Fruit fly (Drosophila melanogaster): Measurements from ENCODE around the gene Mur29B.

The Mur29B gene

dm6 chr2L:8382646-8383045 is 30.7 kb downstream of the Mur29B start, which contains the start of the genes CG13392 and Rcd4 (continued):
- TF ChIP-seq Atf-2 (GFP tag; optimal IDR thresholded peaks at IDR 0.05) (peak; percentile 31), Hmx (GFP tag; optimal IDR thresholded peaks at IDR 0.05) (no peak), sc (optimal IDR thresholded peaks at IDR 0.05) (no peak), sc (GFP tag; optimal IDR thresholded peaks at IDR 0.05) (no peak), Tbp (GFP tag; optimal IDR thresholded peaks at IDR 0.05) (no peak), pfk (GFP tag; optimal IDR thresholded peaks at IDR 0.05) (no peak), pum (GFP tag; optimal IDR thresholded peaks at IDR 0.05) (peak; percentile 61), gsb-n (tag; optimal IDR thresholded peaks at IDR 0.05) (peak; percentile 21), psq (GFP tag; optimal IDR thresholded peaks at IDR 0.05) (peak; percentile 9), CG3163 (GFP tag; optimal IDR thresholded peaks at IDR 0.05) (peak; percentile 64), jing (GFP tag; optimal IDR thresholded peaks at IDR 0.05) (no peak), CG18476 (GFP tag; optimal IDR thresholded peaks at IDR 0.05) (peak; percentile 28), CG17912 (GFP tag; optimal IDR thresholded peaks at IDR 0.05) (no peak), Abd-B (GFP tag; optimal IDR thresholded peaks at IDR 0.05) (no peak), scrt (GFP tag; optimal IDR thresholded peaks at IDR 0.05) (peak; percentile 41), Antp (GFP tag; optimal IDR thresholded peaks at IDR 0.05) (peak; percentile 85), CG7928 (GFP tag; optimal IDR thresholded peaks at IDR 0.05) (peak; percentile 25), Nf-YA (GFP tag; IDR thresholded peaks at IDR 0.05) (no peak), HLH3B (GFP tag; IDR thresholded peaks at IDR 0.05) (peak; percentile 48; the same call in 1 of the 2 replicates), E2f1 (GFP tag; IDR thresholded peaks at IDR 0.05) (peak; percentile 33; the same call in 1 of the 2 replicates), CG6765 (GFP tag; optimal IDR thresholded peaks at IDR 0.05) (peak; percentile 32), CG9437 (GFP tag; optimal IDR thresholded peaks at IDR 0.05) (peak; percentile 34), CG4282 (GFP tag; optimal IDR thresholded peaks at IDR 0.05) (peak; percentile 79), CG17829 (tag; optimal IDR thresholded peaks at IDR 0.05) (peak; percentile 70), exex (tag; optimal IDR thresholded peaks at IDR 0.05) (peak; percentile 42), sens-2 (GFP tag; IDR thresholded peaks at IDR 0.05) (no peak), CG3726 (GFP tag; IDR thresholded peaks at IDR 0.05) (no peak), CG12236 (GFP tag; optimal IDR thresholded peaks at IDR 0.05) (no peak), H2.0 (GFP tag; IDR thresholded peaks at IDR 0.05) (peak; percentile 57), Oaz (GFP tag; IDR thresholded peaks at IDR 0.05) (no peak), CG2889 (GFP tag; IDR thresholded peaks at IDR 0.05) (no peak), ken (GFP tag; IDR thresholded peaks at IDR 0.05) (peak; percentile 71), da (GFP tag; optimal IDR thresholded peaks at IDR 0.05) (peak; percentile 23), luna (GFP tag; optimal IDR thresholded peaks at IDR 0.05) (peak; percentile 60), HLH54F (GFP tag; optimal IDR thresholded peaks at IDR 0.05) (peak; percentile 81), Nf-YB (GFP tag; optimal IDR thresholded peaks at IDR 0.05) (peak; percentile 11), CG1832 (GFP tag; optimal IDR thresholded peaks at IDR 0.05) (no peak), ind (GFP tag; optimal IDR thresholded peaks at IDR 0.05) (peak; percentile 68), tll (GFP tag; optimal IDR thresholded peaks at IDR 0.05) (no peak), ham (GFP tag; IDR thresholded peaks at IDR 0.05) (no peak), CG10366 (GFP tag; IDR thresholded peaks at IDR 0.05) (peak; percentile 38; the same call in 1 of the 2 replicates), salm (tag; optimal IDR thresholded peaks at IDR 0.05) (no peak), CG16813 (GFP tag; IDR thresholded peaks at IDR 0.05; ENCODE audit: partially characterized antibody) (peak; percentile 57), vnd (GFP tag; IDR thresholded peaks at IDR 0.05; ENCODE audit: partially characterized antibody) (0 out of 3 replicates have a peak, but pooled peaks have one; percentile 16), ATbp (GFP tag; optimal IDR thresholded peaks at IDR 0.05) (no peak), tin (GFP tag; optimal IDR thresholded peaks at IDR 0.05) (peak; percentile 72), Sry-β (GFP tag; optimal IDR thresholded peaks at IDR 0.05) (peak; percentile 42), CG14710 (tag; optimal IDR thresholded peaks at IDR 0.05) (peak; percentile 66), h (optimal IDR thresholded peaks at IDR 0.05) (no peak), CG11504 (tag; optimal IDR thresholded peaks at IDR 0.05) (peak; percentile 46), ato (GFP tag; IDR thresholded peaks at IDR 0.05; ENCODE audit: partially characterized antibody) (peak; percentile 61; the same call in 1 of the 2 replicates), jigr1 (GFP tag; IDR thresholded peaks at IDR 0.05) (no peak)
